Fruit fly (Drosophila melanogaster) whole organism, embryonic: ENCODE results near the gene Cap-D3.

Source experiments
- Abd-B ChIP-seq: fragments of 200-800 bp; sonication (Bioruptor generic); optimal IDR thresholded peaks from 2 replicates; lab custom pipeline; 2018; ENCODE audit warnings: missing biosample characterization, mild to moderate bottlenecking, missing genetic modification characterization, moderate library complexity
- Antp ChIP-seq: fragments of 200-800 bp; sonication (Bioruptor generic); optimal IDR thresholded peaks from 3 replicates; lab custom pipeline; 2016; ENCODE audit warnings: missing biosample characterization, missing genetic modification characterization
- Blimp-1 ChIP-seq: fragments of 200-800 bp; sonication (Bioruptor generic); optimal IDR thresholded peaks from 3 replicates; lab custom pipeline; 2018; ENCODE audit warnings: missing biosample characterization, missing genetic modification characterization, mild to moderate bottlenecking, moderate library complexity, missing genetic modification reagents
- CG11695 ChIP-seq: fragments of 200-800 bp; sonication (Bioruptor generic); IDR thresholded peaks from 3 replicates; pipeline ENCODE4 v1.3.6; 2022; ENCODE audit warnings: missing biosample characterization, missing genetic modification characterization
- CG12104 ChIP-seq: fragments of 200-800 bp; sonication (Bioruptor generic); optimal IDR thresholded peaks from 3 replicates; lab custom pipeline; 2016; ENCODE audit warnings: missing biosample characterization, missing genetic modification characterization
- CG12942 ChIP-seq: fragments of 200-800 bp; sonication (Bioruptor generic); optimal IDR thresholded peaks from 3 replicates; lab custom pipeline; 2016; ENCODE audit warnings: missing biosample characterization, missing genetic modification characterization
- CG13287 ChIP-seq: fragments of 200-800 bp; sonication (Bioruptor generic); IDR thresholded peaks from 2 replicates; pipeline ENCODE4 v1.3.6; 2022; ENCODE audit warnings: missing biosample characterization, missing genetic modification characterization; ENCODE audit not compliant: partially characterized antibody
- CG14441 ChIP-seq: fragments of 200-800 bp; sonication (Bioruptor generic); IDR thresholded peaks from 2 replicates; pipeline ENCODE4 v1.3.6; 2022; ENCODE audit warnings: missing biosample characterization, missing genetic modification characterization
- CG14710 ChIP-seq: fragments of 200-800 bp; sonication (Bioruptor generic); optimal IDR thresholded peaks from 3 replicates; lab custom pipeline; 2019; ENCODE audit warnings: missing biosample characterization, mild to moderate bottlenecking, missing genetic modification characterization, moderate library complexity
- CG14860 ChIP-seq: fragments of 200-800 bp; sonication (Bioruptor generic); IDR thresholded peaks from 3 replicates; pipeline ENCODE4 v1.3.6; 2022; ENCODE audit warnings: missing biosample characterization, missing genetic modification characterization; ENCODE audit not compliant: partially characterized antibody
- CG1647 ChIP-seq: fragments of 200-800 bp; sonication (Bioruptor generic); optimal IDR thresholded peaks from 3 replicates; lab custom pipeline; 2016; ENCODE audit warnings: missing biosample characterization, missing genetic modification characterization
- CG16779 ChIP-seq: fragments of 200-800 bp; sonication (Bioruptor generic); IDR thresholded peaks from 2 replicates; pipeline ENCODE4 v1.3.6; 2022; ENCODE audit warnings: missing biosample characterization, missing genetic modification characterization
- CG18599 ChIP-seq: fragments of 200-800 bp; sonication (Bioruptor generic); optimal IDR thresholded peaks from 3 replicates; lab custom pipeline; 2017; ENCODE audit warnings: missing biosample characterization, missing genetic modification characterization, mild to moderate bottlenecking, moderate library complexity, missing genetic modification reagents
- CG2116 ChIP-seq: fragments of 200-800 bp; sonication (Bioruptor generic); optimal IDR thresholded peaks from 3 replicates; lab custom pipeline; 2018; ENCODE audit warnings: missing biosample characterization, mild to moderate bottlenecking, missing genetic modification characterization
- CG30431 ChIP-seq: fragments of 200-800 bp; sonication (Bioruptor generic); optimal IDR thresholded peaks from 2 replicates; lab custom pipeline; 2017; ENCODE audit warnings: missing biosample characterization, missing genetic modification characterization
- CG31441 ChIP-seq: fragments of 200-800 bp; sonication (Bioruptor generic); IDR thresholded peaks from 2 replicates; pipeline ENCODE4 v1.3.6; 2022; ENCODE audit warnings: missing biosample characterization, missing genetic modification characterization
- CG34422 ChIP-seq: fragments of 200-800 bp; sonication (Bioruptor generic); IDR thresholded peaks from 3 replicates; pipeline ENCODE4 v1.3.6; 2022; ENCODE audit warnings: missing biosample characterization, missing genetic modification characterization
- CG5953 ChIP-seq: fragments of 200-800 bp; sonication (Bioruptor generic); IDR thresholded peaks from 2 replicates; pipeline ENCODE4 v1.3.6; 2022; ENCODE audit warnings: missing biosample characterization, missing genetic modification characterization
- CG6175 ChIP-seq: fragments of 200-800 bp; sonication (Bioruptor generic); IDR thresholded peaks from 3 replicates; pipeline ENCODE4 v1.3.6; 2022; ENCODE audit warnings: missing biosample characterization, missing genetic modification characterization
- CG7963 ChIP-seq: fragments of 200-800 bp; sonication (Bioruptor generic); IDR thresholded peaks from 3 replicates; pipeline ENCODE4 v1.3.6; 2022; ENCODE audit warnings: missing biosample characterization, missing genetic modification characterization; ENCODE audit not compliant: partially characterized antibody
- Dad ChIP-seq: fragments of 200-800 bp; sonication (Bioruptor generic); optimal IDR thresholded peaks from 3 replicates; lab custom pipeline; 2016; ENCODE audit warnings: missing biosample characterization, missing genetic modification characterization
- Doc3 ChIP-seq: fragments of 200-800 bp; sonication (Bioruptor generic); IDR thresholded peaks from 3 replicates; pipeline ENCODE4 v1.3.6; 2022; ENCODE audit warnings: missing biosample characterization, missing genetic modification characterization; ENCODE audit not compliant: partially characterized antibody
- Dp ChIP-seq: fragments of 200-800 bp; sonication (Bioruptor generic); optimal IDR thresholded peaks from 2 replicates; lab custom pipeline; 2018; ENCODE audit warnings: missing biosample characterization, mild to moderate bottlenecking, missing genetic modification characterization, moderate library complexity
- Dref ChIP-seq: fragments of 200-800 bp; sonication (Bioruptor generic); IDR thresholded peaks from 2 replicates; pipeline ENCODE4 v1.3.6; 2022; ENCODE audit warnings: missing biosample characterization, missing genetic modification characterization
- ERR ChIP-seq: fragments of 200-800 bp; sonication (Bioruptor generic); optimal IDR thresholded peaks from 2 replicates; lab custom pipeline; 2016; ENCODE audit warnings: missing biosample characterization, missing genetic modification characterization
- Hr78 ChIP-seq, 2 experiments: fragments of 200-800 bp in 1 of 2; fragments of >200 bp in 1 of 2; sonication (Bioruptor generic) in 1 of 2; optimal IDR thresholded peaks; 2 replicates each; lab custom pipeline; 2017 to 2019; ENCODE audit warnings: missing biosample characterization in 2 of 2, missing genetic modification characterization in 2 of 2, mild to moderate bottlenecking in 1 of 2, moderate library complexity in 1 of 2
- MBD-R2 ChIP-seq: fragments of 200-800 bp; sonication (Bioruptor generic); IDR thresholded peaks from 2 replicates; pipeline ENCODE4 v1.3.6; 2022; ENCODE audit warnings: missing biosample characterization, missing genetic modification characterization
- NFAT ChIP-seq: fragments of 200-800 bp; sonication (Bioruptor generic); IDR thresholded peaks from 2 replicates; pipeline ENCODE4 v1.3.6; 2022; ENCODE audit warnings: missing biosample characterization, missing genetic modification characterization
- Sry-δ ChIP-seq: fragments of 200-800 bp; sonication (Bioruptor generic); optimal IDR thresholded peaks from 2 replicates; lab custom pipeline; 2016; ENCODE audit warnings: missing biosample characterization, missing genetic modification characterization
- amos ChIP-seq: fragments of 200-800 bp; sonication (Bioruptor generic); IDR thresholded peaks from 2 replicates; pipeline ENCODE4 v1.3.6; 2022; ENCODE audit warnings: missing biosample characterization, missing genetic modification characterization; ENCODE audit not compliant: partially characterized antibody
- cato ChIP-seq: fragments of 200-800 bp; sonication (Bioruptor generic); optimal IDR thresholded peaks from 2 replicates; lab custom pipeline; 2016; ENCODE audit warnings: missing biosample characterization, missing genetic modification characterization, borderline replicate concordance
- croc ChIP-seq: fragments of 200-800 bp; sonication (Bioruptor generic); conservative IDR thresholded peaks from 3 replicates; pipeline ENCODE4 v1.3.6; 2022; ENCODE audit warnings: missing biosample characterization, missing genetic modification characterization
- fd64A ChIP-seq: fragments of 200-800 bp; sonication (Bioruptor generic); optimal IDR thresholded peaks from 3 replicates; lab custom pipeline; 2018; ENCODE audit warnings: missing biosample characterization, mild to moderate bottlenecking, missing genetic modification characterization
- gfzf ChIP-seq: fragments of 200-800 bp; sonication (Bioruptor generic); optimal IDR thresholded peaks from 2 replicates; lab custom pipeline; 2016; ENCODE audit warnings: missing biosample characterization, mild to moderate bottlenecking, missing genetic modification characterization, moderate library complexity
- gsb ChIP-seq: fragments of 200-800 bp; sonication (Bioruptor generic); IDR thresholded peaks from 2 replicates; pipeline ENCODE4 v1.3.6; 2022; ENCODE audit warnings: missing biosample characterization, missing genetic modification characterization
- hbn ChIP-seq: fragments of 200-800 bp; sonication (Bioruptor generic); IDR thresholded peaks from 2 replicates; pipeline ENCODE4 v1.3.6; 2022; ENCODE audit warnings: missing biosample characterization, missing genetic modification characterization; ENCODE audit not compliant: partially characterized antibody
- inv ChIP-seq: fragments of 200-800 bp; sonication (Bioruptor generic); IDR thresholded peaks from 2 replicates; pipeline ENCODE4 v1.3.6; 2022; ENCODE audit warnings: missing biosample characterization, missing genetic modification characterization; ENCODE audit not compliant: partially characterized antibody
- kay ChIP-seq: fragments of 200-800 bp; sonication (Bioruptor generic); optimal IDR thresholded peaks from 2 replicates; lab custom pipeline; 2016; ENCODE audit warnings: missing biosample characterization, missing genetic modification characterization
- ken ChIP-seq: fragments of 200-800 bp; sonication (Bioruptor generic); IDR thresholded peaks from 3 replicates; pipeline ENCODE4 v1.3.6; 2022; ENCODE audit warnings: missing biosample characterization, missing genetic modification characterization
- nerfin-2 ChIP-seq: fragments of 200-800 bp; sonication (Bioruptor generic); IDR thresholded peaks from 2 replicates; pipeline ENCODE4 v1.3.6; 2022; ENCODE audit warnings: missing biosample characterization, missing genetic modification characterization; ENCODE audit not compliant: partially characterized antibody
- phol ChIP-seq: fragments of 200-800 bp; sonication (Bioruptor generic); optimal IDR thresholded peaks from 3 replicates; lab custom pipeline; 2018; ENCODE audit warnings: missing biosample characterization, mild to moderate bottlenecking, missing genetic modification characterization, moderate library complexity
- pzg ChIP-seq: fragments of 200-800 bp; sonication (Bioruptor generic); optimal IDR thresholded peaks from 3 replicates; lab custom pipeline; 2018; ENCODE audit warnings: missing biosample characterization, mild to moderate bottlenecking, missing genetic modification characterization, moderate library complexity
- run ChIP-seq: fragments of 200-800 bp; sonication (Bioruptor generic); optimal IDR thresholded peaks from 3 replicates; lab custom pipeline; 2018; ENCODE audit warnings: missing biosample characterization, mild to moderate bottlenecking, missing genetic modification characterization
- sima ChIP-seq: fragments of 200-800 bp; sonication (Bioruptor generic); optimal IDR thresholded peaks from 2 replicates; lab custom pipeline; 2016; ENCODE audit warnings: missing biosample characterization, missing genetic modification characterization
- stwl ChIP-seq: fragments of 200-800 bp; sonication (Bioruptor generic); optimal IDR thresholded peaks from 3 replicates; lab custom pipeline; 2018; ENCODE audit warnings: missing biosample characterization, mild to moderate bottlenecking, missing genetic modification characterization, moderate library complexity
- trh ChIP-seq: fragments of 200-800 bp; sonication (Bioruptor generic); optimal IDR thresholded peaks from 2 replicates; lab custom pipeline; 2016; ENCODE audit warnings: missing biosample characterization, missing genetic modification characterization
- unc-4 ChIP-seq: fragments of 200-800 bp; sonication (Bioruptor generic); IDR thresholded peaks from 2 replicates; pipeline ENCODE4 v1.3.6; 2022; ENCODE audit warnings: missing biosample characterization, missing genetic modification characterization; ENCODE audit not compliant: partially characterized antibody
- unpg ChIP-seq: fragments of 200-800 bp; sonication (Bioruptor generic); optimal IDR thresholded peaks from 3 replicates; lab custom pipeline; 2018; ENCODE audit warnings: missing biosample characterization, mild to moderate bottlenecking, missing genetic modification characterization, moderate library complexity
- vnd ChIP-seq: fragments of 200-800 bp; sonication (Bioruptor generic); IDR thresholded peaks from 3 replicates; pipeline ENCODE4 v1.3.6; 2022; ENCODE audit warnings: missing biosample characterization, missing genetic modification characterization; ENCODE audit not compliant: partially characterized antibody

Gene Cap-D3

DNA sequence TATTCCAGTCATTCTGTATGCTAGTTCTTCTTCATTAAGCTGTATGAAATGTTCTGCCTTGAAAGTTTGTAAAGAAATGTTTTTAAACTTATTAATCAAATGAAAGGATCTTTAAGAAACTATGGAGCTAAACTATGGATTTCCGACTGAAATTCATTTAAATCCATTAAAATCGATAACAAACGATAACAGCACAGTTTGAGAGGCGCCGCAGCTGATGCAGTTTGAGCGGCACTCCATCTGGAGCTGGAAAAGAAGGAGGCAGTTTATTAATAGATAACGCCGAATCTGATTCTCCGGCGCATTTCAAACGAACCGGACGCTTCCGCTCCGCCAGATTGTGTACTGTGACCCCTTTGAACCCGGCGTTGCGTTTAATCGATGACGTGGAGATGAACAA, 2.2 kb downstream of the Cap-D3 start, which contains the start of gene CG31915 (continued):
- TF ChIP-seq CG14710 (peak; percentile 88), unc-4 (GFP tag; lab: Robert Waterston, UW) (peak; percentile 25; the same call in 1 of the 2 replicates), CG34422 (peak; percentile 47; the same call in 1 of the 3 replicates), Dad (GFP tag; lab: Kevin White, UChicago) (no peak), CG12942 (GFP tag; lab: Kevin White, UChicago) (no peak), Antp (GFP tag; lab: Kevin White, UChicago) (no peak), ERR (no peak), CG12104 (GFP tag; lab: Kevin White, UChicago) (no peak), CG6175 (GFP tag; lab: Robert Waterston, UW) (no peak), inv (peak; percentile 41), unpg (GFP tag; lab: Kevin White, UChicago) (no peak), Hr78 (GFP tag; optimal IDR thresholded peaks at IDR 0.05; lab: Kevin White, UChicago) (peak in 1 of 2 experiments; percentile 81), kay (no peak), CG30431 (no peak), pzg (peak; percentile 37), CG31441 (GFP tag; lab: Robert Waterston, UW) (no peak), CG13287 (peak; percentile 66), stwl (tag; lab: Kevin White, UChicago) (peak; percentile 72), CG5953 (no peak), ken (GFP tag; lab: Robert Waterston, UW) (no peak), Blimp-1 (GFP tag; lab: Kevin White, UChicago) (no peak), CG11695 (GFP tag; lab: Robert Waterston, UW) (no peak), vnd (GFP tag; lab: Robert Waterston, UW) (peak; percentile 73; the same call in 2 of the 3 replicates), Doc3 (GFP tag; lab: Robert Waterston, UW) (peak; percentile 53; the same call in 2 of the 3 replicates), CG7963 (GFP tag; lab: Robert Waterston, UW) (peak; percentile 83; the same call in 2 of the 3 replicates), CG14441 (GFP tag; lab: Robert Waterston, UW) (no peak), nerfin-2 (GFP tag; lab: Robert Waterston, UW) (peak; percentile 86)

DNA sequence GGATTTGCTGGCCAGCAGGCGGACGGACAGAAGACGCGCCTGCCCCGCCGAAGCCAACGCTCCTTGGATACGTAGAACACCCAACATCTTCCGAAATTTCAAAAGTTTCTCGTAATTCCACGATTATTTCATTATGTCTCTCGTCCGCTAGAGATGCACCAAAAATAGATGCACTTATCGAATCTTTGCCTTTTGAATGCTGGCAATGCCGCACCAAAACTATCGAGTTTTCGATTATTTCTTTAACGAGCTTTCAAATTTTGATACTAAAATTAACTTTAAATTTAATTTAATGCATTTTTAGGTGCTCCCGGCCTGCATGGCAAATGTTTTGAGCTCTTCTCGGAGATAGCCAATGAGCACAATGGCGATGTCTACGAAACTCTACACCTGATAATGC, 6.4 kb downstream of the Cap-D3 start, which contains the start of gene Coq6:
Gene Coq6 (minus strand): TSS at position 163 of the 400 bp plus-strand sequence.
- peak; percentile 71; the same call in 1 of the 2 replicates for TF ChIP-seq MBD-R2 (GFP tag; lab: Robert Waterston, UW)
- peak; percentile 56 for TF ChIP-seq Dp
- no peak for TF ChIP-seq cato (GFP tag; lab: Kevin White, UChicago)
- TF ChIP-seq run (tag; lab: Kevin White, UChicago) = no peak
- no peak for TF ChIP-seq croc (GFP tag; lab: Robert Waterston, UW)
- TF ChIP-seq Hr78 (GFP tag; optimal IDR thresholded peaks at IDR 0.05; lab: Kevin White, UChicago) = no peak
- peak; percentile 13 for TF ChIP-seq Abd-B (GFP tag; lab: Kevin White, UChicago)
- no peak; the same call in 1 of the 2 replicates for TF ChIP-seq NFAT (GFP tag; lab: Robert Waterston, UW)
- TF ChIP-seq gsb (GFP tag; lab: Robert Waterston, UW) = no peak
- peak; percentile 50; the same call in 2 of the 3 replicates for TF ChIP-seq CG14860
- TF ChIP-seq fd64A (GFP tag; lab: Kevin White, UChicago) = no peak
- TF ChIP-seq trh (GFP tag; lab: Kevin White, UChicago) = no peak
- peak; percentile 54 for TF ChIP-seq hbn
- peak; percentile 0 for TF ChIP-seq gfzf (GFP tag; lab: Kevin White, UChicago)
- no peak for TF ChIP-seq CG30431
- peak; percentile 39 for TF ChIP-seq CG14710
- peak; percentile 74 for TF ChIP-seq Dref (GFP tag; lab: Robert Waterston, UW)
- peak; percentile 78 for TF ChIP-seq Sry-δ (GFP tag; lab: Kevin White, UChicago)
- peak; percentile 25 for TF ChIP-seq CG2116
- peak; percentile 78 for TF ChIP-seq CG13287
- TF ChIP-seq CG18599 (GFP tag; lab: Kevin White, UChicago) = no peak
- no peak for TF ChIP-seq CG16779
- TF ChIP-seq sima (GFP tag; lab: Kevin White, UChicago) = no peak
- no peak for TF ChIP-seq phol (tag; lab: Kevin White, UChicago)
- peak; percentile 49; the same call in 1 of the 2 replicates for TF ChIP-seq amos (GFP tag; lab: Robert Waterston, UW)
- TF ChIP-seq CG1647 (GFP tag; lab: Kevin White, UChicago) = no peak
